Fruit fly (Drosophila melanogaster): Measurements from ENCODE around the gene Cyp4d14.

Cyp4d14 gene

dm6 chrX:2158668-2159163 is 16.4 kb downstream of the Cyp4d14 start, which contains the start of gene wapl:
Gene wapl (minus strand): TSS chrX:2158983.
- TF ChIP-seq Sp1 (GFP tag; optimal IDR thresholded peaks at IDR 0.05), result no peak
- no peak for TF ChIP-seq usp (GFP tag; optimal IDR thresholded peaks at IDR 0.05)
- TF ChIP-seq dsf (GFP tag; optimal IDR thresholded peaks at IDR 0.05; ENCODE audit: borderline replicate concordance), result no peak
- TF ChIP-seq sage (GFP tag; optimal IDR thresholded peaks at IDR 0.05), result no peak
- no peak for TF ChIP-seq woc (GFP tag; optimal IDR thresholded peaks at IDR 0.05)
- TF ChIP-seq fru (GFP tag; optimal IDR thresholded peaks at IDR 0.05), result peak; percentile 25
- TF ChIP-seq foxo (GFP tag; optimal IDR thresholded peaks at IDR 0.05), result peak in 1 of 2 experiments; percentile 39
- no peak for TF ChIP-seq CG32264 (GFP tag; optimal IDR thresholded peaks at IDR 0.05)
- TF ChIP-seq ey (GFP tag; optimal IDR thresholded peaks at IDR 0.05), result no peak
- peak; percentile 75 for TF ChIP-seq Jra (GFP tag; optimal IDR thresholded peaks at IDR 0.05)
- peak; percentile 82 for TF ChIP-seq Hr83 (GFP tag; optimal IDR thresholded peaks at IDR 0.05; ENCODE audit: poor library complexity, severe bottlenecking)
- peak; percentile 27 for TF ChIP-seq h (GFP tag; optimal IDR thresholded peaks at IDR 0.05)
- TF ChIP-seq brk (GFP tag; optimal IDR thresholded peaks at IDR 0.05), result no peak
- peak; percentile 7 for TF ChIP-seq psq (GFP tag; optimal IDR thresholded peaks at IDR 0.05)
- no peak for TF ChIP-seq Hnf4 (GFP tag; optimal IDR thresholded peaks at IDR 0.05)
- no peak for TF ChIP-seq Myc (optimal IDR thresholded peaks at IDR 0.05)
- TF ChIP-seq Rel (GFP tag; optimal IDR thresholded peaks at IDR 0.05), result no peak
- TF ChIP-seq Rel (tag; optimal IDR thresholded peaks at IDR 0.05), result peak; percentile 6
- TF ChIP-seq rgr (GFP tag; optimal IDR thresholded peaks at IDR 0.05), result peak; percentile 37

- TF ChIP-seq fru (GFP tag; optimal IDR thresholded peaks at IDR 0.05) (no peak), Abd-B (GFP tag; optimal IDR thresholded peaks at IDR 0.05) (peak; percentile 74), foxo (GFP tag; optimal IDR thresholded peaks at IDR 0.05) (no peak), Sp1 (GFP tag; optimal IDR thresholded peaks at IDR 0.05) (peak; percentile 2), Hr78 (GFP tag; optimal IDR thresholded peaks at IDR 0.05) (peak; percentile 46), N (GFP tag; optimal IDR thresholded peaks at IDR 0.05) (peak; percentile 83), CG9705 (GFP tag; optimal IDR thresholded peaks at IDR 0.05) (no peak), Dfd (GFP tag; optimal IDR thresholded peaks at IDR 0.05) (no peak)
Measured at dm6 chrX:2157929-2158610, 17.0 kb downstream of the Cyp4d14 start.

- TF ChIP-seq brk (GFP tag; optimal IDR thresholded peaks at IDR 0.05), result no peak
- TF ChIP-seq usp (GFP tag; optimal IDR thresholded peaks at IDR 0.05), result no peak
- no peak for TF ChIP-seq Hnf4 (GFP tag; optimal IDR thresholded peaks at IDR 0.05)
- no peak for TF ChIP-seq ey (GFP tag; optimal IDR thresholded peaks at IDR 0.05)
- TF ChIP-seq Dfd (GFP tag; optimal IDR thresholded peaks at IDR 0.05), result no peak
- no peak for TF ChIP-seq dl (GFP tag; optimal IDR thresholded peaks at IDR 0.05; ENCODE audit: insufficient read depth in 1 of 2, partially characterized antibody in 2 of 2)
- TF ChIP-seq lola (GFP tag; optimal IDR thresholded peaks at IDR 0.05), result no peak
- no peak for TF ChIP-seq Jra (GFP tag; optimal IDR thresholded peaks at IDR 0.05)
- TF ChIP-seq HLH106 (tag; optimal IDR thresholded peaks at IDR 0.05), result no peak
- no peak for TF ChIP-seq CG9705 (GFP tag; optimal IDR thresholded peaks at IDR 0.05)
- no peak for TF ChIP-seq Abd-B (GFP tag; optimal IDR thresholded peaks at IDR 0.05)
- no peak for TF ChIP-seq Vsx2 (GFP tag; optimal IDR thresholded peaks at IDR 0.05; ENCODE audit: partially characterized antibody)
- no peak for TF ChIP-seq OdsH (GFP tag; optimal IDR thresholded peaks at IDR 0.05)
- no peak for TF ChIP-seq Hr78 (GFP tag; optimal IDR thresholded peaks at IDR 0.05)
- no peak for TF ChIP-seq dmrt93B (GFP tag; optimal IDR thresholded peaks at IDR 0.05)
- no peak for TF ChIP-seq dsf (GFP tag; optimal IDR thresholded peaks at IDR 0.05; ENCODE audit: borderline replicate concordance)
- no peak for TF ChIP-seq Myc (optimal IDR thresholded peaks at IDR 0.05)
- TF ChIP-seq tai (GFP tag; optimal IDR thresholded peaks at IDR 0.05), result no peak
- no peak for TF ChIP-seq Mio (GFP tag; optimal IDR thresholded peaks at IDR 0.05)
- no peak for TF ChIP-seq GATAd (GFP tag; optimal IDR thresholded peaks at IDR 0.05)
- TF ChIP-seq sage (GFP tag; optimal IDR thresholded peaks at IDR 0.05), result no peak
- TF ChIP-seq pan (optimal IDR thresholded peaks at IDR 0.05), result no peak
- TF ChIP-seq CrebA (GFP tag; optimal IDR thresholded peaks at IDR 0.05; ENCODE audit: borderline replicate concordance), result no peak
- peak; percentile 30 for TF ChIP-seq fru (GFP tag; optimal IDR thresholded peaks at IDR 0.05)
- no peak for TF ChIP-seq sv (GFP tag; optimal IDR thresholded peaks at IDR 0.05)
- no peak for TF ChIP-seq Hr83 (GFP tag; optimal IDR thresholded peaks at IDR 0.05; ENCODE audit: poor library complexity, severe bottlenecking)
- TF ChIP-seq foxo (GFP tag; optimal IDR thresholded peaks at IDR 0.05), result peak in 1 of 2 experiments; percentile 21
- peak; percentile 4 for TF ChIP-seq rgr (GFP tag; optimal IDR thresholded peaks at IDR 0.05)
- no peak for TF ChIP-seq CG32264 (GFP tag; optimal IDR thresholded peaks at IDR 0.05)
- TF ChIP-seq br (GFP tag; optimal IDR thresholded peaks at IDR 0.05), result no peak
- peak; percentile 7 for TF ChIP-seq h (GFP tag; optimal IDR thresholded peaks at IDR 0.05)
- peak; percentile 12 for TF ChIP-seq Dif (GFP tag; optimal IDR thresholded peaks at IDR 0.05; ENCODE audit: partially characterized antibody)
- TF ChIP-seq Sp1 (GFP tag; optimal IDR thresholded peaks at IDR 0.05), result no peak
- no peak for TF ChIP-seq jim (GFP tag; optimal IDR thresholded peaks at IDR 0.05)
- TF ChIP-seq Rel (GFP tag; optimal IDR thresholded peaks at IDR 0.05), result no peak
- TF ChIP-seq Rel (tag; optimal IDR thresholded peaks at IDR 0.05), result no peak
- peak; percentile 5 for TF ChIP-seq psq (GFP tag; optimal IDR thresholded peaks at IDR 0.05)
- no peak for TF ChIP-seq woc (GFP tag; optimal IDR thresholded peaks at IDR 0.05)
- TF ChIP-seq N (GFP tag; optimal IDR thresholded peaks at IDR 0.05), result peak; percentile 24
Measured at dm6 chrX:2155868-2156267, 19.2 kb downstream of the Cyp4d14 start.
